Fruit fly (Drosophila melanogaster) Kc167 (cell line): Measurements from ENCODE around the gene CG7394.

Source experiments
- Myc ChIP-seq: fragments of >200 bp; optimal IDR thresholded peaks from 2 replicates; lab custom pipeline; 2017; ENCODE audit warnings: missing external identifiers
- Sin3A ChIP-seq: fragments of >200 bp; optimal IDR thresholded peaks from 2 replicates; lab custom pipeline; 2018; ENCODE audit warnings: missing external identifiers
- psq ChIP-seq: fragments of >200 bp; optimal IDR thresholded peaks from 2 replicates; lab custom pipeline; 2017; ENCODE audit warnings: missing external identifiers
- ttk ChIP-seq: sonication (Bioruptor generic); optimal IDR thresholded peaks from 2 replicates; lab custom pipeline; 2017; ENCODE audit warnings: missing external identifiers

- TF ChIP-seq Sin3A (lab: Kevin White, UChicago) = no peak
- no peak for TF ChIP-seq Myc (lab: Kevin White, UChicago)
- TF ChIP-seq psq (lab: Kevin White, UChicago) = no peak
- TF ChIP-seq ttk = no peak
Observed at dm6 chr3L:11609153-11609809, 47.5 kb downstream of the CG7394 start, which contains the start of gene Duba.
